Fruit fly (Drosophila melanogaster) whole organism, embryonic: ENCODE results near the gene Prp3.

ENCODE experiments used
- Abd-B ChIP-seq: fragments of 200-800 bp; sonication (Bioruptor generic); optimal IDR thresholded peaks from 2 replicates; lab custom pipeline; 2018; ENCODE audit warnings: missing biosample characterization, mild to moderate bottlenecking, missing genetic modification characterization, moderate library complexity
- Ada2b ChIP-seq: fragments of 200-800 bp; sonication (Bioruptor generic); IDR thresholded peaks from 2 replicates; pipeline ENCODE4 v1.3.6; 2022; ENCODE audit warnings: missing biosample characterization, missing genetic modification characterization
- Blimp-1 ChIP-seq: fragments of 200-800 bp; sonication (Bioruptor generic); optimal IDR thresholded peaks from 3 replicates; lab custom pipeline; 2018; ENCODE audit warnings: missing biosample characterization, missing genetic modification characterization, mild to moderate bottlenecking, moderate library complexity, missing genetic modification reagents
- CG10543 ChIP-seq: fragments of 200-800 bp; sonication (Bioruptor generic); optimal IDR thresholded peaks from 3 replicates; lab custom pipeline; 2017; ENCODE audit warnings: missing biosample characterization, mild to moderate bottlenecking, missing genetic modification characterization, moderate library complexity
- CG11398 ChIP-seq: fragments of 200-800 bp; sonication (Bioruptor generic); optimal IDR thresholded peaks from 2 replicates; lab custom pipeline; 2016; ENCODE audit warnings: missing biosample characterization, missing genetic modification characterization
- CG11504 ChIP-seq: fragments of 200-800 bp; sonication (Bioruptor generic); optimal IDR thresholded peaks from 3 replicates; lab custom pipeline; 2019; ENCODE audit warnings: missing biosample characterization, mild to moderate bottlenecking, missing genetic modification characterization, moderate library complexity
- CG11696 ChIP-seq: fragments of 200-800 bp; sonication (Bioruptor generic); IDR thresholded peaks from 2 replicates; pipeline ENCODE4 v1.3.6; 2022; ENCODE audit warnings: missing biosample characterization, missing genetic modification characterization
- CG12104 ChIP-seq: fragments of 200-800 bp; sonication (Bioruptor generic); optimal IDR thresholded peaks from 3 replicates; lab custom pipeline; 2016; ENCODE audit warnings: missing biosample characterization, missing genetic modification characterization
- CG1233 ChIP-seq: fragments of 200-800 bp; sonication (Bioruptor generic); optimal IDR thresholded peaks from 4 replicates; lab custom pipeline; 2018; ENCODE audit warnings: missing biosample characterization, mild to moderate bottlenecking, missing genetic modification characterization
- CG12769 ChIP-seq: fragments of 200-800 bp; sonication (Bioruptor generic); optimal IDR thresholded peaks from 2 replicates; lab custom pipeline; 2019; ENCODE audit warnings: missing biosample characterization, mild to moderate bottlenecking, missing genetic modification characterization, moderate library complexity
- CG12942 ChIP-seq: fragments of 200-800 bp; sonication (Bioruptor generic); optimal IDR thresholded peaks from 3 replicates; lab custom pipeline; 2016; ENCODE audit warnings: missing biosample characterization, missing genetic modification characterization
- CG15601 ChIP-seq: fragments of 200-800 bp; sonication (Bioruptor generic); optimal IDR thresholded peaks from 3 replicates; lab custom pipeline; 2019; ENCODE audit warnings: missing biosample characterization, mild to moderate bottlenecking, missing genetic modification characterization, moderate library complexity
- CG1603 ChIP-seq: fragments of 200-800 bp; sonication (Bioruptor generic); optimal IDR thresholded peaks from 2 replicates; lab custom pipeline; 2019; ENCODE audit warnings: missing biosample characterization, mild to moderate bottlenecking, missing genetic modification characterization, moderate library complexity
- CG18476 ChIP-seq: fragments of 200-800 bp; sonication (Bioruptor generic); optimal IDR thresholded peaks from 2 replicates; lab custom pipeline; 2016; ENCODE audit warnings: missing biosample characterization, mild to moderate bottlenecking, missing genetic modification characterization
- CG2120 ChIP-seq: fragments of 200-800 bp; sonication (Bioruptor generic); optimal IDR thresholded peaks from 3 replicates; lab custom pipeline; 2016; ENCODE audit warnings: missing biosample characterization, missing genetic modification characterization
- CG3281 ChIP-seq: fragments of 200-800 bp; sonication (Bioruptor generic); optimal IDR thresholded peaks from 3 replicates; lab custom pipeline; 2017; ENCODE audit warnings: missing biosample characterization, mild to moderate bottlenecking, missing genetic modification characterization
- CG4282 ChIP-seq: fragments of 200-800 bp; sonication (Bioruptor generic); optimal IDR thresholded peaks from 2 replicates; lab custom pipeline; 2016; ENCODE audit warnings: missing biosample characterization, missing genetic modification characterization
- CG4328 ChIP-seq: fragments of 200-800 bp; sonication (Bioruptor generic); optimal IDR thresholded peaks from 3 replicates; lab custom pipeline; 2017; ENCODE audit warnings: missing biosample characterization, missing genetic modification reagents, missing genetic modification characterization
- CG6254 ChIP-seq: fragments of 200-800 bp; sonication (Bioruptor generic); optimal IDR thresholded peaks from 3 replicates; lab custom pipeline; 2017; ENCODE audit warnings: mild to moderate bottlenecking, missing biosample characterization, missing genetic modification reagents, missing genetic modification characterization
- CG6689 ChIP-seq: fragments of 200-800 bp; sonication (Bioruptor generic); IDR thresholded peaks from 2 replicates; pipeline ENCODE4 v1.3.6; 2022; ENCODE audit warnings: missing biosample characterization, missing genetic modification characterization
- CG7357 ChIP-seq: fragments of 200-800 bp; sonication (Bioruptor generic); IDR thresholded peaks from 3 replicates; pipeline ENCODE4 v1.3.6; 2022; ENCODE audit warnings: missing biosample characterization, missing genetic modification characterization
- CG9609 ChIP-seq: fragments of 200-800 bp; sonication (Bioruptor generic); optimal IDR thresholded peaks from 3 replicates; lab custom pipeline; 2016; ENCODE audit warnings: missing biosample characterization, missing genetic modification characterization
- Dref ChIP-seq: fragments of 200-800 bp; sonication (Bioruptor generic); IDR thresholded peaks from 2 replicates; pipeline ENCODE4 v1.3.6; 2022; ENCODE audit warnings: missing biosample characterization, missing genetic modification characterization
- Ets65A ChIP-seq: fragments of 200-800 bp; sonication (Bioruptor generic); peaks from one replicate; lab custom pipeline; 2016; ENCODE audit warnings: missing biosample characterization, missing genetic modification characterization
- Gug ChIP-seq: fragments of 200-800 bp; sonication (Bioruptor generic); IDR thresholded peaks from 4 replicates; pipeline ENCODE4 v1.3.6; 2022; ENCODE audit warnings: missing biosample characterization, missing genetic modification characterization
- H2.0 ChIP-seq: fragments of 200-800 bp; sonication (Bioruptor generic); IDR thresholded peaks from 2 replicates; pipeline ENCODE4 v1.3.6; 2022; ENCODE audit warnings: missing biosample characterization, missing genetic modification characterization
- Hr3 ChIP-seq: fragments of 200-800 bp; sonication (Bioruptor generic); optimal IDR thresholded peaks from 3 replicates; lab custom pipeline; 2016; ENCODE audit warnings: missing biosample characterization, missing genetic modification characterization
- Hr78 ChIP-seq, 2 experiments: fragments of 200-800 bp in 1 of 2; fragments of >200 bp in 1 of 2; sonication (Bioruptor generic) in 1 of 2; optimal IDR thresholded peaks; 2 replicates each; lab custom pipeline; 2017 to 2019; ENCODE audit warnings: missing biosample characterization in 2 of 2, missing genetic modification characterization in 2 of 2, mild to moderate bottlenecking in 1 of 2, moderate library complexity in 1 of 2
- Hsf ChIP-seq: fragments of 200-800 bp; sonication (Bioruptor generic); optimal IDR thresholded peaks from 3 replicates; lab custom pipeline; 2016; ENCODE audit warnings: missing biosample characterization, missing genetic modification characterization
- Nf-YB ChIP-seq: fragments of 200-800 bp; sonication (Bioruptor generic); optimal IDR thresholded peaks from 3 replicates; lab custom pipeline; 2019; ENCODE audit warnings: missing biosample characterization, mild to moderate bottlenecking, missing genetic modification characterization, moderate library complexity
- Pdp1 ChIP-seq, 2 experiments: fragments of 200-800 bp; sonication (Bioruptor generic); optimal IDR thresholded peaks; 3 replicates each; lab custom pipeline; 2016; ENCODE audit warnings: missing biosample characterization in 2 of 2, missing genetic modification characterization in 2 of 2, mild to moderate bottlenecking in 1 of 2, moderate library complexity in 1 of 2
- Sox100B ChIP-seq: fragments of 200-800 bp; sonication (Bioruptor generic); optimal IDR thresholded peaks from 3 replicates; lab custom pipeline; 2018; ENCODE audit warnings: missing biosample characterization, mild to moderate bottlenecking, missing genetic modification characterization
- Sox102F ChIP-seq: fragments of 200-800 bp; sonication (Bioruptor generic); optimal IDR thresholded peaks from 2 replicates; lab custom pipeline; 2018; ENCODE audit warnings: missing biosample characterization, mild to moderate bottlenecking, missing genetic modification characterization, moderate library complexity
- Trl ChIP-seq, 3 experiments: fragments of >200 bp in 2 of 3; fragments of 200-800 bp in 1 of 3; sonication (Bioruptor generic) in 1 of 3; optimal IDR thresholded peaks; 2 replicates in 1 of 3; 3 replicates in 2 of 3; lab custom pipeline; 2016 to 2017; ENCODE audit warnings: missing biosample characterization in 1 of 3, missing genetic modification characterization in 1 of 3
- aop ChIP-seq: fragments of 200-800 bp; sonication (Bioruptor generic); IDR thresholded peaks from 2 replicates; pipeline ENCODE4 v1.3.6; 2022; ENCODE audit warnings: missing biosample characterization, missing genetic modification characterization
- ato ChIP-seq: fragments of 200-800 bp; sonication (Bioruptor generic); IDR thresholded peaks from 2 replicates; pipeline ENCODE4 v1.3.6; 2022; ENCODE audit warnings: missing biosample characterization, missing genetic modification characterization; ENCODE audit not compliant: partially characterized antibody
- bowl ChIP-seq: fragments of 200-800 bp; sonication (Bioruptor generic); IDR thresholded peaks from 2 replicates; pipeline ENCODE4 v1.3.6; 2022; ENCODE audit warnings: missing biosample characterization, missing genetic modification characterization
- chinmo ChIP-seq: fragments of 200-800 bp; sonication (Bioruptor generic); IDR thresholded peaks from 4 replicates; pipeline ENCODE4 v1.3.6; 2022; ENCODE audit warnings: missing biosample characterization, missing genetic modification characterization; ENCODE audit not compliant: partially characterized antibody
- chn ChIP-seq: fragments of 200-800 bp; sonication (Bioruptor generic); optimal IDR thresholded peaks from 2 replicates; lab custom pipeline; 2016; ENCODE audit warnings: missing biosample characterization, missing genetic modification characterization
- ci ChIP-seq: fragments of 200-800 bp; sonication (Bioruptor generic); IDR thresholded peaks from 3 replicates; pipeline ENCODE4 v1.3.6; 2022; ENCODE audit warnings: missing biosample characterization, missing genetic modification characterization
- dmrt11E ChIP-seq: fragments of 200-800 bp; sonication (Bioruptor generic); optimal IDR thresholded peaks from 3 replicates; lab custom pipeline; 2018; ENCODE audit warnings: missing biosample characterization, mild to moderate bottlenecking, missing genetic modification characterization, moderate library complexity
- emc ChIP-seq: fragments of 200-800 bp; sonication (Bioruptor generic); optimal IDR thresholded peaks from 2 replicates; lab custom pipeline; 2016; ENCODE audit warnings: missing biosample characterization, missing genetic modification characterization
- gem ChIP-seq: fragments of 200-800 bp; sonication (Bioruptor generic); optimal IDR thresholded peaks from 2 replicates; lab custom pipeline; 2019; ENCODE audit warnings: missing biosample characterization, mild to moderate bottlenecking, missing genetic modification characterization, moderate library complexity
- her ChIP-seq: fragments of 200-800 bp; sonication (Bioruptor generic); optimal IDR thresholded peaks from 2 replicates; lab custom pipeline; 2016; ENCODE audit warnings: missing biosample characterization, missing genetic modification characterization
- hth ChIP-seq: fragments of >200 bp; optimal IDR thresholded peaks from 2 replicates; lab custom pipeline; 2017; ENCODE audit warnings: inconsistent platforms
- insv ChIP-seq, 2 experiments: fragments of 200-800 bp; sonication (Bioruptor generic); optimal IDR thresholded peaks; 3 replicates each; lab custom pipeline; 2016 to 2018; ENCODE audit warnings: missing biosample characterization in 2 of 2, missing genetic modification characterization in 2 of 2
- org-1 ChIP-seq: fragments of 200-800 bp; sonication (Bioruptor generic); optimal IDR thresholded peaks from 2 replicates; lab custom pipeline; 2017; ENCODE audit warnings: missing biosample characterization, missing genetic modification characterization
- peb ChIP-seq: fragments of 200-800 bp; sonication (Bioruptor generic); IDR thresholded peaks from 2 replicates; pipeline ENCODE4 v1.3.6; 2022; ENCODE audit warnings: missing biosample characterization, missing genetic modification characterization
- sens ChIP-seq: fragments of 200-800 bp; sonication (Bioruptor generic); peaks from one replicate; lab custom pipeline; 2016; ENCODE audit warnings: missing biosample characterization, missing genetic modification characterization
- seq ChIP-seq: fragments of 200-800 bp; sonication (Bioruptor generic); IDR thresholded peaks from 2 replicates; pipeline ENCODE4 v1.3.6; 2022; ENCODE audit warnings: missing biosample characterization, missing genetic modification characterization
- wor ChIP-seq: fragments of 200-800 bp; sonication (Bioruptor generic); IDR thresholded peaks from 2 replicates; pipeline ENCODE4 v1.3.6; 2022; ENCODE audit warnings: missing biosample characterization, missing genetic modification characterization

Gene Prp3

dm6 chr3L:19945469-19945868 lies 35.4 kb downstream of the Prp3 start:
- peak; percentile 23 for TF ChIP-seq CG3281 (GFP tag; lab: Kevin White, UChicago)
- TF ChIP-seq CG12769 (tag; lab: Kevin White, UChicago), result peak; percentile 17
- TF ChIP-seq CG11696 (GFP tag; lab: Robert Waterston, UW), result no peak
- TF ChIP-seq her (GFP tag; lab: Kevin White, UChicago), result no peak
- TF ChIP-seq aop (GFP tag; lab: Robert Waterston, UW), result no peak
- TF ChIP-seq CG11398 (GFP tag; lab: Kevin White, UChicago), result no peak
- no peak for TF ChIP-seq seq (GFP tag; lab: Robert Waterston, UW)
- TF ChIP-seq CG12942 (GFP tag; lab: Kevin White, UChicago), result peak; percentile 2
- TF ChIP-seq Sox102F (GFP tag; lab: Kevin White, UChicago), result peak; percentile 52
- no peak for TF ChIP-seq hth (lab: Kevin White, UChicago)
- peak; percentile 1 for TF ChIP-seq CG18476 (GFP tag; lab: Kevin White, UChicago)
- TF ChIP-seq H2.0, result no peak
- TF ChIP-seq chn (GFP tag; lab: Kevin White, UChicago), result no peak
- TF ChIP-seq peb (GFP tag; lab: Robert Waterston, UW), result no peak
- peak; percentile 3 for TF ChIP-seq Abd-B (GFP tag; lab: Kevin White, UChicago)
- TF ChIP-seq CG10543 (GFP tag; lab: Kevin White, UChicago), result no peak
- no peak for TF ChIP-seq CG6254 (GFP tag; lab: Kevin White, UChicago)
- no peak for TF ChIP-seq bowl (GFP tag; lab: Robert Waterston, UW)
- TF ChIP-seq Trl (optimal IDR thresholded peaks at IDR 0.05; lab: Kevin White, UChicago), result no peak
- TF ChIP-seq Trl (GFP tag; optimal IDR thresholded peaks at IDR 0.05; lab: Kevin White, UChicago), result no peak
- TF ChIP-seq CG2120 (GFP tag; lab: Kevin White, UChicago), result peak; percentile 22
- no peak for TF ChIP-seq org-1 (GFP tag; lab: Kevin White, UChicago)
- no peak for TF ChIP-seq Nf-YB (GFP tag; lab: Kevin White, UChicago)
- no peak for TF ChIP-seq Hr78 (GFP tag; optimal IDR thresholded peaks at IDR 0.05; lab: Kevin White, UChicago)
- TF ChIP-seq CG1603 (tag; lab: Kevin White, UChicago), result peak; percentile 52
- TF ChIP-seq Hr3 (GFP tag; lab: Kevin White, UChicago), result peak; percentile 7
- peak; percentile 33; the same call in 1 of the 2 replicates for TF ChIP-seq CG6689
- TF ChIP-seq dmrt11E (tag; lab: Kevin White, UChicago), result no peak
- no peak for TF ChIP-seq Hsf (GFP tag; lab: Kevin White, UChicago)
- no peak for TF ChIP-seq ato (GFP tag; lab: Robert Waterston, UW)
- no peak for TF ChIP-seq wor
- TF ChIP-seq CG15601, result no peak
- TF ChIP-seq sens, result peak; percentile 7
- TF ChIP-seq insv (GFP tag; optimal IDR thresholded peaks at IDR 0.05; lab: Kevin White, UChicago), result no peak
- TF ChIP-seq CG1233 (GFP tag; lab: Kevin White, UChicago), result no peak
- TF ChIP-seq Gug, result no peak
- peak; percentile 39 for TF ChIP-seq Blimp-1 (GFP tag; lab: Kevin White, UChicago)
- TF ChIP-seq CG12104 (GFP tag; lab: Kevin White, UChicago), result peak; percentile 2
- TF ChIP-seq gem, result peak; percentile 61
- no peak for TF ChIP-seq Dref
- TF ChIP-seq CG7357, result no peak
- peak; percentile 3 for TF ChIP-seq Sox100B (GFP tag; lab: Kevin White, UChicago)
- TF ChIP-seq Ets65A (GFP tag; lab: Kevin White, UChicago), result peak; percentile 90
- TF ChIP-seq Pdp1 (GFP tag; optimal IDR thresholded peaks at IDR 0.05; lab: Kevin White, UChicago), result peak in 1 of 2 experiments; percentile 80
- no peak for TF ChIP-seq CG4328 (GFP tag; lab: Kevin White, UChicago)
- no peak for TF ChIP-seq emc (GFP tag; lab: Kevin White, UChicago)
- 0 out of 2 replicates have a peak, but pooled peaks have one; percentile 10 for TF ChIP-seq Ada2b (GFP tag; lab: Robert Waterston, UW)
- TF ChIP-seq CG9609 (GFP tag; lab: Kevin White, UChicago), result no peak
- TF ChIP-seq CG4282, result no peak
- no peak for TF ChIP-seq ci (GFP tag; lab: Robert Waterston, UW)
- peak; percentile 45 for TF ChIP-seq CG11504 (tag; lab: Kevin White, UChicago)
- 0 out of 4 replicates have a peak, but pooled peaks have one; percentile 32 for TF ChIP-seq chinmo
